Fruit fly (Drosophila melanogaster) whole organism, wandering third instar larva: ENCODE measurements around the gene VhaM9.7-d.
A peak's percentile ranks its signal among the peaks of the same experiment; 100 is the strongest.

Source experiments
- Abd-B ChIP-seq: fragments of >200 bp; optimal IDR thresholded peaks from 2 replicates; lab custom pipeline; 2017; ENCODE audit warnings: missing biosample characterization, missing genetic modification characterization
- CrebA ChIP-seq: fragments of 200-800 bp; sonication (Bioruptor generic); optimal IDR thresholded peaks from 2 replicates; lab custom pipeline; 2016; ENCODE audit warnings: missing biosample characterization, mild to moderate bottlenecking, missing genetic modification characterization, borderline replicate concordance
- Dfd ChIP-seq: fragments of >200 bp; optimal IDR thresholded peaks from 2 replicates; lab custom pipeline; 2017; ENCODE audit warnings: missing biosample characterization, missing genetic modification characterization
- Dif ChIP-seq: fragments of 200-275, 200-300 bp; sonication (Bioruptor generic); optimal IDR thresholded peaks from 2 replicates; lab custom pipeline; 2018; ENCODE audit warnings: missing biosample characterization, missing genetic modification characterization; ENCODE audit not compliant: partially characterized antibody
- HLH106 ChIP-seq: fragments of 200-800 bp; optimal IDR thresholded peaks from 3 replicates; lab custom pipeline; 2019; ENCODE audit warnings: missing biosample characterization, mild to moderate bottlenecking, missing genetic modification characterization, moderate library complexity
- Hnf4 ChIP-seq: fragments of 200-800 bp; sonication (Bioruptor generic); optimal IDR thresholded peaks from 2 replicates; lab custom pipeline; 2016; ENCODE audit warnings: missing biosample characterization, mild to moderate bottlenecking, missing genetic modification characterization
- Hr78 ChIP-seq: fragments of >200 bp; optimal IDR thresholded peaks from 2 replicates; lab custom pipeline; 2017; ENCODE audit warnings: missing biosample characterization, missing genetic modification characterization
- Hr83 ChIP-seq: fragments of 200-300 bp; sonication (Bioruptor generic); optimal IDR thresholded peaks from 2 replicates; lab custom pipeline; 2016; ENCODE audit warnings: missing biosample characterization, mild to moderate bottlenecking, missing genetic modification characterization, moderate library complexity; ENCODE audit not compliant: poor library complexity, severe bottlenecking
- Jra ChIP-seq: sonication (Bioruptor generic); optimal IDR thresholded peaks from 2 replicates; lab custom pipeline; 2016; ENCODE audit warnings: missing biosample characterization, missing genetic modification characterization
- Mio ChIP-seq: sonication (Bioruptor generic); optimal IDR thresholded peaks from 2 replicates; lab custom pipeline; 2016; ENCODE audit warnings: missing biosample characterization, missing genetic modification characterization
- Myc ChIP-seq: fragments of >200 bp; optimal IDR thresholded peaks from 2 replicates; lab custom pipeline; 2017
- N ChIP-seq: fragments of >200 bp; optimal IDR thresholded peaks from 2 replicates; lab custom pipeline; 2018; ENCODE audit warnings: missing biosample characterization, missing external identifiers, missing genetic modification characterization
- OdsH ChIP-seq: fragments of 200-800 bp; sonication (Bioruptor generic); optimal IDR thresholded peaks from 2 replicates; lab custom pipeline; 2016; ENCODE audit warnings: missing biosample characterization, mild to moderate bottlenecking, missing genetic modification characterization
- Rel ChIP-seq, 2 experiments: fragments of 200-800 bp; sonication (Bioruptor generic) in 1 of 2; optimal IDR thresholded peaks; 2 replicates in 1 of 2; 3 replicates in 1 of 2; lab custom pipeline; 2016 to 2019; ENCODE audit warnings: mild to moderate bottlenecking in 2 of 2, missing biosample characterization in 2 of 2, missing genetic modification characterization in 2 of 2, moderate library complexity in 1 of 2
- Sp1 ChIP-seq: fragments of 200-800 bp; sonication (Bioruptor generic); optimal IDR thresholded peaks from 3 replicates; lab custom pipeline; 2019; ENCODE audit warnings: missing biosample characterization, mild to moderate bottlenecking, missing genetic modification characterization, moderate library complexity
- Vsx2 ChIP-seq: fragments of 200-300, 225-300 bp; sonication (Bioruptor generic); optimal IDR thresholded peaks from 2 replicates; lab custom pipeline; 2018; ENCODE audit warnings: missing biosample characterization, missing genetic modification characterization; ENCODE audit not compliant: partially characterized antibody
- brk ChIP-seq: fragments of 200-800 bp; sonication (Bioruptor generic); optimal IDR thresholded peaks from 2 replicates; lab custom pipeline; 2016; ENCODE audit warnings: missing biosample characterization, mild to moderate bottlenecking, missing genetic modification characterization
- dl ChIP-seq, 2 experiments: fragments of 175-275, 200-275 bp in 1 of 2; fragments of 200-275 bp in 1 of 2; sonication (Bioruptor generic); optimal IDR thresholded peaks; lab custom pipeline; 2018; ENCODE audit warnings: mild to moderate bottlenecking in 2 of 2, missing biosample characterization in 2 of 2, missing genetic modification characterization in 2 of 2, moderate library complexity in 2 of 2; ENCODE audit not compliant: partially characterized antibody in 2 of 2, insufficient read depth in 1 of 2
- dsf ChIP-seq: sonication (Bioruptor generic); optimal IDR thresholded peaks from 2 replicates; lab custom pipeline; 2016; ENCODE audit warnings: missing biosample characterization, missing genetic modification characterization, borderline replicate concordance
- foxo ChIP-seq, 2 experiments: fragments of 200-800 bp; sonication (Bioruptor generic); optimal IDR thresholded peaks; 2 replicates in 1 of 2; 3 replicates in 1 of 2; lab custom pipeline; 2016 to 2017; ENCODE audit warnings: missing biosample characterization in 2 of 2, missing genetic modification characterization in 2 of 2
- fru ChIP-seq: fragments of 200-800 bp; sonication (Bioruptor generic); optimal IDR thresholded peaks from 3 replicates; lab custom pipeline; 2016; ENCODE audit warnings: missing biosample characterization, mild to moderate bottlenecking, missing genetic modification characterization
- h ChIP-seq: fragments of 200-800 bp; sonication (Bioruptor generic); optimal IDR thresholded peaks from 3 replicates; lab custom pipeline; 2016; ENCODE audit warnings: missing biosample characterization, mild to moderate bottlenecking, missing genetic modification characterization
- jim ChIP-seq: fragments of 175-275, 200-325 bp; sonication (Bioruptor generic); optimal IDR thresholded peaks from 2 replicates; lab custom pipeline; 2016; ENCODE audit warnings: missing biosample characterization, mild to moderate bottlenecking, missing genetic modification characterization
- lola ChIP-seq: fragments of >200 bp; optimal IDR thresholded peaks from 2 replicates; lab custom pipeline; 2017; ENCODE audit warnings: missing biosample characterization, missing genetic modification characterization
- pan ChIP-seq: fragments of >200 bp; optimal IDR thresholded peaks from 2 replicates; lab custom pipeline; 2017
- psq ChIP-seq: fragments of 200-800 bp; sonication (Bioruptor generic); optimal IDR thresholded peaks from 3 replicates; lab custom pipeline; 2017; ENCODE audit warnings: missing biosample characterization, mild to moderate bottlenecking, missing genetic modification characterization, moderate library complexity
- rgr ChIP-seq: fragments of 200-800 bp; sonication (Bioruptor generic); optimal IDR thresholded peaks from 3 replicates; lab custom pipeline; 2016; ENCODE audit warnings: missing biosample characterization, mild to moderate bottlenecking, missing genetic modification characterization
- sage ChIP-seq: fragments of 200-800 bp; sonication (Bioruptor generic); optimal IDR thresholded peaks from 2 replicates; lab custom pipeline; 2016; ENCODE audit warnings: missing biosample characterization, mild to moderate bottlenecking, missing genetic modification characterization
- tai ChIP-seq: sonication (Bioruptor generic); optimal IDR thresholded peaks from 2 replicates; lab custom pipeline; 2016; ENCODE audit warnings: missing biosample characterization, missing genetic modification characterization
- usp ChIP-seq: fragments of >200 bp; optimal IDR thresholded peaks from 2 replicates; lab custom pipeline; 2017; ENCODE audit warnings: missing biosample characterization, missing genetic modification characterization
- woc ChIP-seq: sonication (Bioruptor generic); optimal IDR thresholded peaks from 2 replicates; lab custom pipeline; 2016; ENCODE audit warnings: missing biosample characterization, mild to moderate bottlenecking, missing genetic modification characterization

VhaM9.7-d gene

DNA sequence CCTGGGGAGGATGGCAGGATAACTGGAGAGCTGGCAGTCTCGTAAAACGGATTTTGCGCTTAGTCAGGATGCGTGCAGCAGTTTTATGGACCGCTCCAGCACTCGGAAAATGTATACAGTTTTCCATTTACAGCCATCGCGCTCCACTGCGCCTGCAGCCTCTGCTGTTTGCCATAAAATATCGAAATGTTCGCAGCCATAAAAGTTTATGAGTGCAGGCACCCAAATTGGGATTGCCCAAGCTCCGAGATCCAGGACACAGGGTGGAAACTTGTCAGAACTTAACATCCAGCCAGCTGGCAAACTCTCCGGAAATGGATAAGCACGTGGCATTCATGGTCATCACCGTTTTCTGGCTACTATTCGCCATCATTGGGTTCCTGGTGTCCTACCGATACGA is at the start of gene VhaM9.7-d:
Gene VhaM9.7-d (plus strand): TSS at position 301 of the 400 bp plus-strand sequence.
- TF ChIP-seq sage (GFP tag; lab: Kevin White, UChicago) (no peak), Jra (no peak), HLH106 (tag; lab: Kevin White, UChicago) (no peak), Mio (GFP tag; lab: Kevin White, UChicago) (no peak), Vsx2 (GFP tag; lab: Kevin White, UChicago) (no peak), brk (GFP tag; lab: Kevin White, UChicago) (no peak), OdsH (GFP tag; lab: Kevin White, UChicago) (no peak), Rel (GFP tag; optimal IDR thresholded peaks at IDR 0.05; lab: Kevin White, UChicago) (no peak), Rel (tag; optimal IDR thresholded peaks at IDR 0.05; lab: Kevin White, UChicago) (no peak), woc (GFP tag; lab: Kevin White, UChicago) (no peak), Dif (GFP tag; lab: Kevin White, UChicago) (no peak), Hr78 (GFP tag; lab: Kevin White, UChicago) (no peak), rgr (GFP tag; lab: Kevin White, UChicago) (no peak), pan (lab: Kevin White, UChicago) (no peak), foxo (GFP tag; optimal IDR thresholded peaks at IDR 0.05; lab: Kevin White, UChicago) (no peak), fru (GFP tag; lab: Kevin White, UChicago) (no peak), Sp1 (GFP tag; lab: Kevin White, UChicago) (no peak), tai (GFP tag; lab: Kevin White, UChicago) (no peak)

DNA sequence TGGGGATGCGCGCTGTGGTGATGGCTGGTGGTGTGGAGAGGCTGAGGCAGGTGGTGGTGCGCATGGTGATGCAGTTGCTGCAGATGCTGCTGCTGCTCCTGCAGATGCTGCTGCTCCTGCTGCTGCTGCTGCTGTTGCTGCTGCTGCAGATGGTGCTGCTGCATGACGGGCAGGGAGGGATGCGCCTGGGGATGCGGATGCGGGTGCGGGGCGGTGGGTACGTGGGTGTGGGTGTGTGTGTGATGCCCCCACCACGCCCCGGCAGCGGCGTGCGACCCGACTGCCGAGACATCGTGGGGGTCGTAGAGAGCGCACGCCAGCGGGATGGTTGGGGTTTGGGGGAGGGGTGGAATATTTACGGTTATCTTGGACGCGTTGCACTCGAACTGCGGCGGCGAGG is 42.1 kb upstream of the VhaM9.7-d start:
- TF ChIP-seq Dfd (GFP tag; lab: Kevin White, UChicago) (peak; percentile 85), brk (GFP tag; lab: Kevin White, UChicago) (no peak)

DNA sequence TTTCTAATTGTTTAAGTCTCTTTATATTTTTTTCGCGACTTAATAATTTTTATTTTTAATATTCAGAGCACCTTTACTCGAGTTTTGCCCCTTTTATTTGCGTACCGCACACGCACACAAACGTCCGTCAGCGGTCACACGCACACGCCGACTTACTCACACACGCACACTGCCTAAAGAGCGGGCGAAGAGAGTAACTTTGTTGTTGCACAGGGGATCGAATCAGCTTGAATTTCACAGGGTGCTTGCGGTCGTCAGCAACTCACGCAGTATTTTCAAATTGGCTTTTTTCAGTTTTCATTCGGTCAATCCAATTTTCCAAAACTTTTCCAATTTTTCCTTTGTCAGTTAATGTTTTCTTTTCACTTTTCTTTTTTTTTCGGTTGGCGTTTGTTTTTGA is 41.7 kb upstream of the VhaM9.7-d start:
- TF ChIP-seq CrebA (GFP tag; lab: Kevin White, UChicago) (no peak), OdsH (GFP tag; lab: Kevin White, UChicago) (no peak), Hr83 (GFP tag; lab: Kevin White, UChicago) (no peak), rgr (GFP tag; lab: Kevin White, UChicago) (no peak), foxo (GFP tag; optimal IDR thresholded peaks at IDR 0.05; lab: Kevin White, UChicago) (no peak), fru (GFP tag; lab: Kevin White, UChicago) (no peak), dsf (GFP tag; lab: Kevin White, UChicago) (no peak), tai (GFP tag; lab: Kevin White, UChicago) (no peak), Myc (lab: Kevin White, UChicago) (no peak), woc (GFP tag; lab: Kevin White, UChicago) (no peak), lola (no peak)
- TF ChIP-seq, all 38 proteins: peak for 0

DNA sequence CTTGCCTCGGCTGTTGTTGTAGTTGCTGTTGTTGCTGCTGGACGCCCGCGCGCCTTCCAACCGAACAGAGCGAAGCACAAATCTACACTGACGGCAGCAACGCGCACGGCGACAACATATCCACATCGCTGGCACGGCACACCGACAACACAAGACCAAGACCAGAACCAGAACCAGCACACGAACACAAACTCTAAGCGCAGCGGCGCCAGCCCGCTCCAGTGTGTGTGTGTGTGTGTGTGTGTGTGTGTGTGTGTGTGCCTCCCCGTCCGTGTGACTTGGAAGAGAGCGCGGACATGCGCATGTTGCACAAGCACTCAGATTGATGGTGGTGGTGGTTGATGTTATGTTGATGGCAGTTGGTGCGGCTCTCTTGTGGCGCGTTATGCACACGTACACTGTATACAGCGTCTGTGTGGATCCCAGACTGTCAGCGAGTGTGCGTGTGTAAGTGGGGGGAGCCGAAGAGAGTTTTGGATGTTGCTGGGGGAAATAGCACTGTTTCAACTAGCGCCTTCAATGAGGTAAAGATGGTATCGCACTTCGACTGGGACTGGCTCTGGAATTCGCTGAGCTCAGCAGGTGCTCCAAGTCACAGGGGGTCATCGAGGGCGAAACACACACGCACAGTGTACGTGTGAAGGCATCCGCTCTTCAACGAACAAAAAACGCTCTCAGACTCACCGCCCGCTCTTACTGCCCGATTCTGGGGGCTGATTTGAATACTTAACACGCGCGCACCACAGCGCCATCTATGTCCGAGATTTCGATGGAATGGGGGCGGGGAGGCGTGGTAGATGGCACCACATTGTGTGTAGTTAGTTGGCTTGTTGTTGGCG is 40.6 kb upstream of the VhaM9.7-d start:
- TF ChIP-seq Vsx2 (GFP tag; lab: Kevin White, UChicago) = no peak
- no peak for TF ChIP-seq Hnf4 (GFP tag; lab: Kevin White, UChicago)
- TF ChIP-seq usp (GFP tag; lab: Kevin White, UChicago) = no peak
- TF ChIP-seq Hr83 (GFP tag; lab: Kevin White, UChicago) = peak; percentile 8
- TF ChIP-seq sage (GFP tag; lab: Kevin White, UChicago) = no peak
- TF ChIP-seq tai (GFP tag; lab: Kevin White, UChicago) = no peak
- no peak for TF ChIP-seq brk (GFP tag; lab: Kevin White, UChicago)
- no peak for TF ChIP-seq fru (GFP tag; lab: Kevin White, UChicago)
- no peak for TF ChIP-seq Mio (GFP tag; lab: Kevin White, UChicago)
- TF ChIP-seq Abd-B (GFP tag; lab: Kevin White, UChicago) = peak; percentile 68
- TF ChIP-seq jim (GFP tag; lab: Kevin White, UChicago) = no peak
- TF ChIP-seq CrebA (GFP tag; lab: Kevin White, UChicago) = no peak
- TF ChIP-seq psq (GFP tag; lab: Kevin White, UChicago) = no peak
- peak; percentile 77 for TF ChIP-seq N (GFP tag; lab: Kevin White, UChicago)
- no peak for TF ChIP-seq Hr78 (GFP tag; lab: Kevin White, UChicago)
- TF ChIP-seq Jra = no peak
- no peak for TF ChIP-seq Rel (GFP tag; optimal IDR thresholded peaks at IDR 0.05; lab: Kevin White, UChicago)
- TF ChIP-seq Rel (tag; optimal IDR thresholded peaks at IDR 0.05; lab: Kevin White, UChicago) = no peak
- peak in 1 of 2 experiments; percentile 36 for TF ChIP-seq dl (GFP tag; optimal IDR thresholded peaks at IDR 0.05; lab: Kevin White, UChicago; ENCODE audit: insufficient read depth in 1 of 2, partially characterized antibody in 2 of 2)
- no peak for TF ChIP-seq foxo (GFP tag; optimal IDR thresholded peaks at IDR 0.05; lab: Kevin White, UChicago)
- peak; percentile 59 for TF ChIP-seq Dif (GFP tag; lab: Kevin White, UChicago)
- TF ChIP-seq h (GFP tag; lab: Kevin White, UChicago) = no peak
- TF ChIP-seq, all 38 proteins: peak for 5
